Worm (Caenorhabditis elegans): Measurements from ENCODE around the gene nhr-54.

DNA sequence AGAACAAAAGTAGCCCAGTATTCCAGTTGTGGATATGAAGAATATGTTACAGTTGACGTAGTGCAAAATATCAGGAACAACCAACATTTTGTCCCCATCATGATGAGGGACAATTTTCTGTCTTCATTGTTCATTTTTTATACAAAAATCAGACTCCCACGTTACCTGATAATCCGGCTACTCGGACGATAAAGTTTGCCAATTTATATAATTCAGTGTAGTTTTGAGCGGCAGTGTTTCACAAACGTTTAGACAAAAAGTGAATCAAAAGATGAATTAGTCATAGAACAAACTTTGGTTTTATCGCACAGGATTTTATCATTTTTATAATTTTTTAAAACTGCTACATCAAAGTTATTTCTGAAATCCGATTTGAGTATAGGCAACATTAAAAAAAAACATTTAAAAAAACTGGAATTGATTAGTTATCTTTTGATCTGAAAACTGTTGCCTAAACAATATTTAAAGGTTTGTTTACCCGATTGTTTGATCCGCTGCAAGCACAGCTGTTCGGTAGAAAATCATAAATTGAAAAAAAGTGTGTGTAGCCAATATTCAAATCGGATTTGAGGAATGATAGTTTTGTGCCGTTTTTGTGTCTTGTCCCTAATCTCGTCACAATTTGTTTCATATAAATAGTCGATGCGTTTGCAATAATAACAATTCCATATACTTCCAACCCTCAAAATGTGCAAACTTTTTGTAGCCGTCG is 24.7 kb downstream of the nhr-54 start, which contains the start of the genes F57E7.4 and spig-6:
- TF ChIP-seq rnt-1 (tag; optimal IDR thresholded peaks at IDR 0.05) = no peak
- no peak for TF ChIP-seq fkh-10 (GFP tag; optimal IDR thresholded peaks at IDR 0.05)
- TF ChIP-seq ama-1 (optimal IDR thresholded peaks at IDR 0.05) = no peak
- TF ChIP-seq ceh-24 (tag; optimal IDR thresholded peaks at IDR 0.05) = no peak
- no peak for TF ChIP-seq unc-3 (GFP tag; conservative IDR thresholded peaks at IDR 0.05)
- TF ChIP-seq unc-3 (tag; optimal IDR thresholded peaks at IDR 0.05) = no peak
- TF ChIP-seq nfya-1 (tag; optimal IDR thresholded peaks at IDR 0.05) = no peak
- no peak for TF ChIP-seq pha-4 (tag; optimal IDR thresholded peaks at IDR 0.05)
- TF ChIP-seq eyg-1 (tag; optimal IDR thresholded peaks at IDR 0.05) = no peak

Measured in whole organism, late embryonic.